Worm (Caenorhabditis elegans) whole organism, midembryonic: ENCODE results near the gene dod-23.

Experiments used
- T22C8.4 ChIP-seq: fragments of 200-800 bp; sonication (Bioruptor generic); IDR thresholded peaks from 2 replicates; pipeline ENCODE4 v1.3.6; 2022; ENCODE audit warnings: missing genetic modification characterization, missing compliant biosample characterization
- cog-1 ChIP-seq: sonication (generic microtip); optimal IDR thresholded peaks from 2 replicates; lab custom pipeline; 2016; ENCODE audit warnings: missing genetic modification characterization, missing compliant biosample characterization
- flt-1 ChIP-seq: fragments of 200-800 bp; sonication (Bioruptor generic); IDR thresholded peaks from 2 replicates; pipeline ENCODE4 v1.3.6; 2022; ENCODE audit warnings: missing genetic modification characterization, missing compliant biosample characterization
- klf-2 ChIP-seq: fragments of 200-800 bp; sonication (Bioruptor generic); conservative IDR thresholded peaks from 2 replicates; pipeline ENCODE4 v1.3.6; 2022; ENCODE audit warnings: missing genetic modification reagents, missing genetic modification characterization, missing compliant biosample characterization
- med-1 ChIP-seq: sonication (generic microtip); optimal IDR thresholded peaks from 2 replicates; lab custom pipeline; 2017; ENCODE audit warnings: missing genetic modification characterization, mild to moderate bottlenecking, missing compliant biosample characterization, antibody characterized with exemption, missing genetic modification reagents; ENCODE audit not compliant: insufficient read depth
- ref-1 ChIP-seq: fragments of 200-800 bp; sonication (Bioruptor generic); conservative IDR thresholded peaks from 2 replicates; pipeline ENCODE4 v1.3.6; 2022; ENCODE audit warnings: missing genetic modification reagents, missing genetic modification characterization, missing compliant biosample characterization
- tab-1 ChIP-seq: fragments of 200-800 bp; sonication (Bioruptor generic); IDR thresholded peaks from 2 replicates; pipeline ENCODE4 v1.3.6; 2022; ENCODE audit warnings: missing genetic modification characterization, missing compliant biosample characterization
- ztf-23 ChIP-seq: fragments of 200-800 bp; sonication (Bioruptor generic); IDR thresholded peaks from 2 replicates; pipeline ENCODE4 v1.3.6; 2022; ENCODE audit warnings: missing genetic modification reagents, missing genetic modification characterization, missing compliant biosample characterization
- ztf-29 ChIP-seq: fragments of 200-800 bp; sonication (Bioruptor generic); IDR thresholded peaks from 2 replicates; pipeline ENCODE4 v1.3.6; 2022; ENCODE audit warnings: missing genetic modification reagents, missing genetic modification characterization, missing compliant biosample characterization

The dod-23 gene

DNA sequence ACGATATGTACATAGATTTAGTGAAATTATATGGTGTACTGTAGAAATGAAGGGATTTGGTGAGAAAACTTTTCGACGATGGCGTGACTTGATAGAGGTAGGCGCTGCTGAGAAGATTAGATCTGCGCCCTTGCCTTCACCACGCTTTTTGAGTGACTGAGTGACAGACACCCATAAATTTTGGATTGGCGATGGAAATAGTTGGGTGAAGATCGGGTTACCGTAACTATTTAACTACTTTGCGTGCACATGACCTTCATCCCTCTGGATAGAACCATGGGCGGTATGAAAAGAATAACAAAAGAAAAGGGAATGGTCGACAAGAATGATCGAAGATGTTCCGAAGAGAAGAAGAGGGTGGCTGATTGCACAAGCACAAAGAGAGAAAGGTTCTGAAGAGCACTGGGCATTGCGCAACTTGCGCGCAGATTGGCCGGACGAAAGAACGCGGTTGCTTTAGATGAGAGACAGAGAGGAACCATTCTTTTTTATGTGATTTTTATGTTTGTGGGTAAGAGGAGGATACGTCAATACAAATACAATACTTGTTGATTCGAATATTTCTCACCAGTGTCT lies 16.6 kb upstream of the dod-23 start:
- no peak for TF ChIP-seq med-1 (GFP tag; lab: Kevin White, UChicago)
- peak; percentile 54; the same call in 1 of the 2 replicates for TF ChIP-seq ztf-29
- no peak for TF ChIP-seq cog-1 (tag; lab: Kevin White, UChicago)
- TF ChIP-seq klf-2 (GFP tag; lab: Robert Waterston, UW): no peak
- no peak for TF ChIP-seq T22C8.4
- TF ChIP-seq ztf-23 (GFP tag; lab: Robert Waterston, UW): no peak
- TF ChIP-seq tab-1 (GFP tag; lab: Robert Waterston, UW): no peak
- no peak for TF ChIP-seq ref-1
- TF ChIP-seq flt-1 (GFP tag; lab: Robert Waterston, UW): 0 out of 2 replicates have a peak, but pooled peaks have one; percentile 49

DNA sequence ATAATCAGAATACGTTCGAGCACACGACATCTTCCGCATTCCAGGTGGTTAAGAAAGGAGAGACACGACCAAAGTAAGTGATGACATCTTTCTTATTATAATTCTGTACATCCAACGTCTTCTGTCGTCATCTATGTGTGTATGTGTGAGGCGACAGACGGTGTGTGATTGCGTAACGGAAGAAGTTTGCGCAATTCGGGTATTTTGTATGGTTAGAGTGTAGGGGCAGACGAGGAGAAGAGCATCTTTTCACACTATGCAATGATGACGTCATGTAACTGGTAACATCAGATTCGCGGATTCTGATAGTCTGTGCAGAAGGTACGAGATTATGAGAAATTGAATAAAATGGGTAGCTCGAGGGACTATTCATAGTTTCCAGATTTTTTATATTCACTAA lies 16.1 kb upstream of the dod-23 start:
- TF ChIP-seq ref-1: no peak
- TF ChIP-seq tab-1 (GFP tag; lab: Robert Waterston, UW): no peak
- TF ChIP-seq flt-1 (GFP tag; lab: Robert Waterston, UW): no peak
- TF ChIP-seq ztf-23 (GFP tag; lab: Robert Waterston, UW): no peak
- TF ChIP-seq cog-1 (tag; lab: Kevin White, UChicago): no peak
- no peak for TF ChIP-seq med-1 (GFP tag; lab: Kevin White, UChicago)
- no peak for TF ChIP-seq ztf-29
- TF ChIP-seq klf-2 (GFP tag; lab: Robert Waterston, UW): no peak

DNA sequence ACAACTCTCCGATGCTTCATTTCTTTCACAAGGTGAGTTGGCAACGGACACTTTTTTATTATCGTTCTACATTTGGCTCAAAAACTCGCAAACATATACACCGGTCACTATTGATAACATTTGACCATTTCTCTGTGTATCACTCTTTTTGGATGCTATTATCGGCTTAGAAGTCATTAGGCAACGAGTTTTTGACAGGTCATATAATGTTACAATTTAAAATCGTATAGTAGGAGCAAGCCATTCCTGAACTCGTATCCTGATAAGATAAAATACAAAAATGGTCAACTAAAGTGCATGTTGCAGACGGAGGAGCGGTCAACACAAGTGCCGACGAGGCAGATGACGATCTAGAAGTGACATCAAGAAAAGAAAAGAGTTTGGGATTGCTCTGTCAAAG lies 14.0 kb upstream of the dod-23 start:
- TF ChIP-seq cog-1 (tag; lab: Kevin White, UChicago) (no peak), tab-1 (GFP tag; lab: Robert Waterston, UW) (no peak), med-1 (GFP tag; lab: Kevin White, UChicago) (no peak), ztf-23 (GFP tag; lab: Robert Waterston, UW) (no peak), flt-1 (GFP tag; lab: Robert Waterston, UW) (no peak), ztf-29 (no peak), T22C8.4 (no peak), klf-2 (GFP tag; lab: Robert Waterston, UW) (no peak), ref-1 (no peak)

DNA sequence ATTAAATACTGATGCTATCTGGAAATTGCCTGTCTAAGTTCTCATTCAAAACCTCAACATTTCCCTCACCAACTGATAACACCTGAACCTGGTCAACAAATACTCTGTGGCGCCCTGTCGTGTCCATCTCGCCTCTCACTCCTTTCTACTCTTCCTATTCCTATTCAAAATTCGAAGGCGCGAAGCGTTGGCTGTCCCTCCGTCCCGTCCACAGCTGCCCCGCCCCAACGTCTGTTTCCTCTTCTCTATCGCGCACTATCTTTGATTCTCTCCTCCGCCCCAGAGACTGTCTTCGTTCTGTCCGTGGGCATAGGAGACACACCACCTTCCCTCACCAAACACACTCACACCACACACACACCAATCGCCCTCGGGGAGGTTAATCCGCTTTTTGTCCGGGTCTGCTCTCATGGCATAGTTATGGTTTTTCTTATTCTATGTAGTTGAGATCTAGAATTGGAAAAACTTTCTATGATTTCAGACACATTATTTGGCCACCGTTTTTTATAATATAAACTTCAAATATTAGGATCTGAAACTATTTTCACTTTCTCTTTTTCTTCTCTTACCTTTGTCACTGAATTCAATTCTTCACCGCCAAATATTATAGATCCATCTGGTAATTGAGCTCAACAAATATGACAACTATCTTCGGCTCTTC lies 13.2 kb upstream of the dod-23 start, which contains the start of gene efl-3:
efl-3 (plus strand) TSS at position 611 of the 661 bp plus-strand sequence.
- TF ChIP-seq cog-1 (tag; lab: Kevin White, UChicago) (no peak), klf-2 (GFP tag; lab: Robert Waterston, UW) (no peak), ref-1 (no peak), ztf-23 (GFP tag; lab: Robert Waterston, UW) (no peak), med-1 (GFP tag; lab: Kevin White, UChicago) (no peak), ztf-29 (no peak), flt-1 (GFP tag; lab: Robert Waterston, UW) (no peak), tab-1 (GFP tag; lab: Robert Waterston, UW) (no peak), T22C8.4 (no peak)

- TF ChIP-seq med-1 (GFP tag; lab: Kevin White, UChicago) (no peak), ref-1 (no peak), cog-1 (tag; lab: Kevin White, UChicago) (no peak), flt-1 (GFP tag; lab: Robert Waterston, UW) (no peak), T22C8.4 (no peak), ztf-29 (no peak), ztf-23 (GFP tag; lab: Robert Waterston, UW) (no peak), klf-2 (GFP tag; lab: Robert Waterston, UW) (no peak), tab-1 (GFP tag; lab: Robert Waterston, UW) (no peak)
Observed at ce11 chrII:8411002-8411401, 12.0 kb upstream of the dod-23 start.

- TF ChIP-seq ref-1: no peak
- TF ChIP-seq flt-1 (GFP tag; lab: Robert Waterston, UW): no peak
- no peak for TF ChIP-seq ztf-23 (GFP tag; lab: Robert Waterston, UW)
- TF ChIP-seq T22C8.4: no peak
- no peak for TF ChIP-seq ztf-29
- no peak for TF ChIP-seq cog-1 (tag; lab: Kevin White, UChicago)
Observed at ce11 chrII:8409538-8409937, 10.6 kb upstream of the dod-23 start.

- TF ChIP-seq tab-1 (GFP tag; lab: Robert Waterston, UW) (no peak), klf-2 (GFP tag; lab: Robert Waterston, UW) (no peak), med-1 (GFP tag; lab: Kevin White, UChicago) (no peak), T22C8.4 (no peak), ztf-29 (no peak), ref-1 (no peak), cog-1 (tag; lab: Kevin White, UChicago) (no peak), flt-1 (GFP tag; lab: Robert Waterston, UW) (no peak), ztf-23 (GFP tag; lab: Robert Waterston, UW) (no peak)
Observed at ce11 chrII:8407491-8407890, 8.5 kb upstream of the dod-23 start, which contains the start of gene sra-13. Gene sra-13 (plus strand): TSS chrII:8407685.

DNA sequence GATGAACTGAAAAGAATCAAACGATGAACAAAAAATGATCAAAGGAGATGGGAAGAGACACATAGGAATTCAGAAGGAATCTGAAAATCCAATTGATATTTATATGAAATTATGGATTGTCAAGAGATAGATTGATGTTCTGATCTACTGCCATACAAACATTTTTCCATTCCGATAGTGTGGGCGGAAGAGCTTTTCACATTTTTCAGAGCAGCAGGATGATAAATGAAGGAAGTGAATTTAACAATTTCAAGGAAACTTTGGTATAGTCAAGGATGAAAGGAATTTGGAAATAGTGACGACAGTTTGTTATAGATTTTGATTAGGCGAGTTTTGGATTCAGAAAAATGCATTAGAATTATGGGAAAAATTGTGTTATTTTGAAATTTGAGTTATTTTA lies 6.3 kb upstream of the dod-23 start, which contains the start of gene ubc-24:
ubc-24 (plus strand) TSS at position 301 of the 400 bp plus-strand sequence.
- TF ChIP-seq ztf-29 (no peak), ref-1 (no peak), klf-2 (GFP tag; lab: Robert Waterston, UW) (no peak)

ce11 chrII:8404748-8405147 lies 5.8 kb upstream of the dod-23 start, which contains the start of gene skpo-1:
Gene skpo-1 (minus strand): TSS chrII:8404848.
- no peak for TF ChIP-seq flt-1 (GFP tag; lab: Robert Waterston, UW)

DNA sequence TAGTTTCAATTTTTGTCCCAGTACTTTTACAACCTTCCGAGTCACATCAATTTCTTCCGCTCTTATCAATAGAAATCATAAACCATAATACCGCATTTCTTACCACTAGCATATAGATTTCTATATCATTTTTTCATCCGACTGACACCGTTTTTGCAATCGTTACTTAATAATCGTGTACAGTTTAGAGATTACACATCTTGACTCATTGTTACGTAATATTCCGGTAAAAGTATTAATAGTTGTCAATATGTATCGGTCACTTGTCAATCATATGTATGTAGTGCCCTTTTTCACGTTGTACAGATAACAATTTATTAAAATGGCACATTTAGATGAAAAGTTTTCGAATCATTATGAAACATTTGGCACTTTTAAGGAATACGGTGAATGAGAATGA lies 1.0 kb upstream of the dod-23 start:
- TF ChIP-seq flt-1 (GFP tag; lab: Robert Waterston, UW): no peak
- TF ChIP-seq T22C8.4: no peak
- TF ChIP-seq tab-1 (GFP tag; lab: Robert Waterston, UW): no peak
- no peak for TF ChIP-seq klf-2 (GFP tag; lab: Robert Waterston, UW)
- no peak for TF ChIP-seq med-1 (GFP tag; lab: Kevin White, UChicago)
- TF ChIP-seq ref-1: no peak
- TF ChIP-seq ztf-29: no peak
